Worm (Caenorhabditis elegans): ENCODE results near the gene F53A3.1.

The F53A3.1 gene

DNA sequence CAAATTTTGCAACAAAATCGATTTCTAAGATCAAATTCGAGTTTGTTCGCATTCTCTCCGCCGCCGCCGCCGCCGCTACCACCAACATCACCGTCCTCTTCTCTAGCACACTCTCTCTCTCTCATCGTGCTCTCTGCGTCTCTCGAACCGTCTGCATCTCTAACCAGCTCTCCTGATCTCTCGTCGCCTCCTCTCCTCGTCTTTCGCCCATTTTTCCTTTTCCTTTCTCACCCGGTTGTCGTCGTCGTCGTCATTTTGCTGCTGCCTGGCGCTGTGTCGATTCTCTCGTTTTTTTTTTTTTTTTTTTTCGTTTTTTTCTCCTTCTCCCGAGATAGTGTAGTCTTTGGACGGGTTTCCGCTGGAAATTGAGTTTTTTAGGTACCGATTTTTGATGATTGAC is 17.0 kb downstream of the F53A3.1 start:
- TF ChIP-seq ceh-24 (tag; optimal IDR thresholded peaks at IDR 0.05) (no peak), ceh-19 (GFP tag; optimal IDR thresholded peaks at IDR 0.05) (no peak), npax-4 (tag; optimal IDR thresholded peaks at IDR 0.05) (no peak), tbx-2 (tag; optimal IDR thresholded peaks at IDR 0.05) (peak; percentile 77), fkh-6 (tag; optimal IDR thresholded peaks at IDR 0.05) (no peak), ama-1 (optimal IDR thresholded peaks at IDR 0.05) (no peak), pha-2 (tag; optimal IDR thresholded peaks at IDR 0.05) (no peak), elt-4 (tag; optimal IDR thresholded peaks at IDR 0.05) (no peak), lin-11 (tag; optimal IDR thresholded peaks at IDR 0.05) (no peak), elt-2 (tag; optimal IDR thresholded peaks at IDR 0.05) (no peak), nfya-1 (tag; optimal IDR thresholded peaks at IDR 0.05) (peak; percentile 83), hlh-15 (tag; optimal IDR thresholded peaks at IDR 0.05) (no peak), gmeb-2 (tag; optimal IDR thresholded peaks at IDR 0.05) (no peak), K09A11.1 (tag; optimal IDR thresholded peaks at IDR 0.05; ENCODE audit: insufficient read depth) (peak; percentile 38), pag-3 (tag; optimal IDR thresholded peaks at IDR 0.05; ENCODE audit: borderline replicate concordance) (no peak), C38D4.7 (GFP tag; optimal IDR thresholded peaks at IDR 0.05) (no peak), hlh-13 (GFP tag; optimal IDR thresholded peaks at IDR 0.05) (no peak), pax-1 (tag; optimal IDR thresholded peaks at IDR 0.05) (no peak), zip-5 (tag; optimal IDR thresholded peaks at IDR 0.05) (no peak), unc-86 (tag; optimal IDR thresholded peaks at IDR 0.05) (no peak), hlh-6 (tag; optimal IDR thresholded peaks at IDR 0.05) (no peak), ceh-30 (tag; optimal IDR thresholded peaks at IDR 0.05) (no peak), syd-9 (tag; optimal IDR thresholded peaks at IDR 0.05) (no peak), nhr-11 (tag; optimal IDR thresholded peaks at IDR 0.05) (no peak), unc-3 (GFP tag; conservative IDR thresholded peaks at IDR 0.05) (no peak), unc-3 (tag; optimal IDR thresholded peaks at IDR 0.05) (no peak), ceh-2 (tag; optimal IDR thresholded peaks at IDR 0.05) (peak; percentile 33), ceh-6 (GFP tag; optimal IDR thresholded peaks at IDR 0.05) (no peak), unc-42 (tag; optimal IDR thresholded peaks at IDR 0.05) (peak; percentile 52), madf-2 (tag; optimal IDR thresholded peaks at IDR 0.05) (no peak), ceh-48 (tag; optimal IDR thresholded peaks at IDR 0.05) (no peak), ref-2 (tag; optimal IDR thresholded peaks at IDR 0.05) (no peak), fax-1 (tag; optimal IDR thresholded peaks at IDR 0.05) (no peak), hlh-8 (tag; optimal IDR thresholded peaks at IDR 0.05) (no peak), ceh-14 (tag; optimal IDR thresholded peaks at IDR 0.05) (peak; percentile 34), C08G9.2 (tag; optimal IDR thresholded peaks at IDR 0.05) (peak; percentile 45), mec-3 (tag; optimal IDR thresholded peaks at IDR 0.05; ENCODE audit: borderline replicate concordance) (no peak), K02D7.2 (tag; optimal IDR thresholded peaks at IDR 0.05) (no peak), sox-2 (GFP tag; IDR thresholded peaks at IDR 0.05) (no peak), sdc-2 (tag; optimal IDR thresholded peaks at IDR 0.05) (no peak), lim-6 (tag; optimal IDR thresholded peaks at IDR 0.05) (no peak), eyg-1 (tag; optimal IDR thresholded peaks at IDR 0.05) (no peak), ahr-1 (tag; optimal IDR thresholded peaks at IDR 0.05) (no peak), che-1 (tag; optimal IDR thresholded peaks at IDR 0.05) (no peak), odd-2 (tag; optimal IDR thresholded peaks at IDR 0.05) (no peak), ceh-9 (tag; optimal IDR thresholded peaks at IDR 0.05) (no peak), fkh-10 (GFP tag; optimal IDR thresholded peaks at IDR 0.05) (no peak), sox-4 (tag; optimal IDR thresholded peaks at IDR 0.05) (no peak), rnt-1 (tag; optimal IDR thresholded peaks at IDR 0.05) (peak; percentile 66), ceh-31 (tag; optimal IDR thresholded peaks at IDR 0.05) (peak; percentile 84), ceh-45 (GFP tag; IDR thresholded peaks at IDR 0.05) (no peak), dve-1 (tag; optimal IDR thresholded peaks at IDR 0.05) (peak; percentile 73), tbx-7 (tag; optimal IDR thresholded peaks at IDR 0.05) (no peak), ttx-3 (tag; optimal IDR thresholded peaks at IDR 0.05) (no peak)
